Worm (Caenorhabditis elegans) whole organism, L4 larva: ENCODE data around the gene R02F2.7.

Source experiments
- F10B5.3 ChIP-seq: sonication (generic microtip); optimal IDR thresholded peaks from 2 replicates; lab custom pipeline; 2016; ENCODE audit warnings: mild to moderate bottlenecking, missing genetic modification characterization, missing compliant biosample characterization
- ama-1 ChIP-seq: fragments of 150-350 bp; optimal IDR thresholded peaks from 2 replicates; lab custom pipeline; 2014; ENCODE audit warnings: inconsistent platforms, mixed read lengths
- lsy-2 ChIP-seq, 2 experiments: fragments of 150-350 bp in 1 of 2; sonication (generic microtip) in 1 of 2; optimal IDR thresholded peaks; 2 replicates each; lab custom pipeline; 2014 to 2017; ENCODE audit warnings: missing biosample characterization in 2 of 2, missing genetic modification characterization in 2 of 2
- madf-9 ChIP-seq: fragments of 200-800 bp; sonication (Bioruptor generic); conservative IDR thresholded peaks from 2 replicates; pipeline ENCODE4 v1.3.6; 2022; ENCODE audit warnings: missing genetic modification reagents, missing genetic modification characterization, missing compliant biosample characterization
- skn-1 ChIP-seq: fragments of 150-350 bp; optimal IDR thresholded peaks from 2 replicates; lab custom pipeline; 2014; ENCODE audit warnings: missing biosample characterization, missing genetic modification characterization
- ztf-11 ChIP-seq: fragments of 150-350 bp; optimal IDR thresholded peaks from 2 replicates; lab custom pipeline; 2014; ENCODE audit warnings: missing biosample characterization, missing genetic modification characterization

DNA sequence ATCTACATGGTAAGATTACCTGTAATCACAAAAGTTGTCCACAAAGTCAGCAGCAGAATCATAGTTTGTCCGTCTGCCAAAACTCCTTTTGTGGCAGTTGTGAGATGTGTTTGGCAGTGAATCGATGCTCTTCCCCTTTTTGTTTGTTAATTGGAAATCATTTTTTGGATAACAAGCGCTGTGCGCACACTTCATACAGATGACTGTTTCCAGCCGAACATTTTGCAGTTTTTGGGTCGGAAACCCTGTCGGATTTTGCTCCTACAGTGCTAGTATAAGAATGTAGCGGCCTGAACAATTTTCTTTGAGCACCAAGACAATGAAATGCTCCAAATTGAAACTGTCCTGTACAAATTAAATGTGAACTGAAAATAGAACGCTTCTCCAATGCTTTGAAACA is 25.1 kb upstream of the R02F2.7 start, which contains the start of gene D1044.7:
- no peak for TF ChIP-seq madf-9 (GFP tag; lab: Robert Waterston, UW)
- TF ChIP-seq lsy-2 (tag; optimal IDR thresholded peaks at IDR 0.05; lab: Kevin White, UChicago) = no peak
- no peak for TF ChIP-seq F10B5.3 (tag; lab: Kevin White, UChicago)
- no peak for TF ChIP-seq ama-1
- no peak for TF ChIP-seq skn-1 (tag; lab: Kevin White, UChicago)
- no peak for TF ChIP-seq ztf-11 (tag; lab: Kevin White, UChicago)
